Fruit fly (Drosophila melanogaster): ENCODE data around the gene Ctl2.

Ctl2 gene

DNA sequence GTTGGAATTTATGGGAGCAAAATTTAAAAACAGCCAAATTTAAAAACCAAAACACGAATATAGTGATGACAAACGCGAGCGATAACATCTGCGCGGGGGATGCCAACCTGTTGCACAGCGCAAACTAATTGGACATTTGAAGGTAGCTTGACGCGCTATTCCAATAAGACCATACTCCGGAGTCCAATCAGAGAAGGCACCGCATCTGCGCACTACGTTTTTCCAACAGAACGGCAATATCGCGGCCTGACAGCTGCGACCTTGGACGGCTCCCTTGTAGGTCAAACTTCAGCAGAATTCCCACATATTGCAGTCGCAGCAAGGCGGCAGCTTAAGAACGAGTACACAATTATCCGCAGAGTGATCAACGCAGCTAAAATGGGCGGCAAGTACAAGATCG, 24.9 kb downstream of the Ctl2 start, which contains the start of the genes CG11882 and Pglym78 (continued):
- TF ChIP-seq CHES-1-like (GFP tag; optimal IDR thresholded peaks at IDR 0.05) (peak; percentile 80), Hr51 (GFP tag; optimal IDR thresholded peaks at IDR 0.05) (peak; percentile 16 to 31), CG2120 (GFP tag; optimal IDR thresholded peaks at IDR 0.05) (peak; percentile 72), Tbp (GFP tag; optimal IDR thresholded peaks at IDR 0.05) (no peak), so (GFP tag; IDR thresholded peaks at IDR 0.05) (peak; percentile 15; the same call in 1 of the 3 replicates), Med (GFP tag) (peak; percentile 93), CG12219 (GFP tag; optimal IDR thresholded peaks at IDR 0.05) (no peak), otp (GFP tag; IDR thresholded peaks at IDR 0.05) (peak; percentile 61; the same call in 1 of the 3 replicates), ind (GFP tag; optimal IDR thresholded peaks at IDR 0.05) (no peak), shn (GFP tag; optimal IDR thresholded peaks at IDR 0.05) (peak; percentile 16), Hmr (GFP tag; optimal IDR thresholded peaks at IDR 0.05) (peak; percentile 73), CG12659 (GFP tag; optimal IDR thresholded peaks at IDR 0.05) (peak; percentile 89), Xrp1 (GFP tag; IDR thresholded peaks at IDR 0.05) (peak; percentile 20; the same call in 1 of the 2 replicates), esg (GFP tag; conservative IDR thresholded peaks at IDR 0.05) (no peak), CG14441 (GFP tag; IDR thresholded peaks at IDR 0.05) (no peak), grau (tag; optimal IDR thresholded peaks at IDR 0.05) (peak; percentile 31), Dfd (GFP tag; optimal IDR thresholded peaks at IDR 0.05) (no peak), Mes4 (GFP tag; optimal IDR thresholded peaks at IDR 0.05) (peak; percentile 12), CG32772 (GFP tag; IDR thresholded peaks at IDR 0.05) (no peak), CG34422 (GFP tag; IDR thresholded peaks at IDR 0.05) (peak; percentile 69; the same call in 1 of the 3 replicates), fu2 (GFP tag; optimal IDR thresholded peaks at IDR 0.05) (peak; percentile 46), repo (GFP tag; optimal IDR thresholded peaks at IDR 0.05) (no peak), CG12942 (GFP tag; optimal IDR thresholded peaks at IDR 0.05) (peak; percentile 37), Dek (tag; optimal IDR thresholded peaks at IDR 0.05) (no peak), CG8765 (GFP tag; IDR thresholded peaks at IDR 0.05) (0 out of 2 replicates have a peak, but pooled peaks have one; percentile 34), CG6254 (GFP tag; optimal IDR thresholded peaks at IDR 0.05) (no peak), CG18619 (GFP tag; optimal IDR thresholded peaks at IDR 0.05) (peak; percentile 1), Fer1 (GFP tag; optimal IDR thresholded peaks at IDR 0.05) (peak; percentile 52), chn (GFP tag; optimal IDR thresholded peaks at IDR 0.05) (peak; percentile 73), CG12769 (tag; optimal IDR thresholded peaks at IDR 0.05) (no peak), HLH4C (GFP tag; IDR thresholded peaks at IDR 0.05; ENCODE audit: partially characterized antibody) (peak; percentile 43; the same call in 1 of the 3 replicates), sug (tag; optimal IDR thresholded peaks at IDR 0.05) (peak; percentile 73), unpg (GFP tag; optimal IDR thresholded peaks at IDR 0.05) (no peak), CG16863 (GFP tag; optimal IDR thresholded peaks at IDR 0.05) (peak; percentile 25), NC2α (GFP tag; optimal IDR thresholded peaks at IDR 0.05) (peak; percentile 30), Neu2 (GFP tag; optimal IDR thresholded peaks at IDR 0.05; ENCODE audit: borderline replicate concordance) (no peak), CG4854 (GFP tag; optimal IDR thresholded peaks at IDR 0.05) (no peak), ase (GFP tag; IDR thresholded peaks at IDR 0.05) (peak; percentile 53; the same call in 1 of the 3 replicates), Mrtf (GFP tag; IDR thresholded peaks at IDR 0.05) (no peak), zfh1 (GFP tag; IDR thresholded peaks at IDR 0.05) (peak; percentile 64), Taf1 (GFP tag; IDR thresholded peaks at IDR 0.05) (no peak), Myb (GFP tag; optimal IDR thresholded peaks at IDR 0.05) (peak; percentile 86), onecut (GFP tag; IDR thresholded peaks at IDR 0.05) (peak; percentile 31; the same call in 1 of the 2 replicates), schlank (tag; optimal IDR thresholded peaks at IDR 0.05) (no peak), fd64A (GFP tag; optimal IDR thresholded peaks at IDR 0.05) (no peak), CG4617 (GFP tag; optimal IDR thresholded peaks at IDR 0.05; ENCODE audit: borderline replicate concordance) (peak; percentile 73), CG14014 (GFP tag; IDR thresholded peaks at IDR 0.05) (peak; percentile 23; the same call in 1 of the 2 replicates), CG4730 (GFP tag; IDR thresholded peaks at IDR 0.05) (peak; percentile 16; the same call in 1 of the 2 replicates), dmrt11E (tag; optimal IDR thresholded peaks at IDR 0.05) (no peak), CG16813 (GFP tag; IDR thresholded peaks at IDR 0.05; ENCODE audit: partially characterized antibody) (no peak), E2f1 (GFP tag; IDR thresholded peaks at IDR 0.05) (peak; percentile 49)
